Worm (Caenorhabditis elegans) whole organism, late embryonic: ENCODE measurements around the gene C45G7.13.
A peak's percentile ranks its signal among the peaks of the same experiment; 100 is the strongest.

Source experiments
- ama-1 ChIP-seq: fragments of 150-350 bp; optimal IDR thresholded peaks from 2 replicates; lab custom pipeline; 2014
- ceh-24 ChIP-seq: sonication (generic microtip); optimal IDR thresholded peaks from 2 replicates; lab custom pipeline; 2016; ENCODE audit warnings: mild to moderate bottlenecking, missing genetic modification characterization, missing compliant biosample characterization
- ceh-30 ChIP-seq: fragments of 150-350 bp; optimal IDR thresholded peaks from 2 replicates; lab custom pipeline; 2014; ENCODE audit warnings: missing biosample characterization, missing genetic modification characterization
- ceh-45 ChIP-seq: fragments of 200-800 bp; sonication (Bioruptor generic); IDR thresholded peaks from 2 replicates; pipeline ENCODE4 v1.3.6; 2022; ENCODE audit warnings: missing genetic modification reagents, missing genetic modification characterization, missing compliant biosample characterization
- ceh-48 ChIP-seq: sonication (generic microtip); optimal IDR thresholded peaks from 2 replicates; lab custom pipeline; 2016; ENCODE audit warnings: missing genetic modification characterization, inconsistent platforms, missing compliant biosample characterization
- fkh-10 ChIP-seq: fragments of 150-350 bp; optimal IDR thresholded peaks from 2 replicates; lab custom pipeline; 2014; ENCODE audit warnings: missing biosample characterization, missing genetic modification reagents, missing genetic modification characterization
- gmeb-2 ChIP-seq: sonication (generic microtip); optimal IDR thresholded peaks from 2 replicates; lab custom pipeline; 2016; ENCODE audit warnings: missing genetic modification characterization, inconsistent platforms, missing compliant biosample characterization
- lin-11 ChIP-seq: fragments of 200-800 bp; sonication (Bioruptor generic); optimal IDR thresholded peaks from 2 replicates; lab custom pipeline; 2018; ENCODE audit warnings: mild to moderate bottlenecking, missing genetic modification characterization, missing compliant biosample characterization
- madf-2 ChIP-seq: sonication (generic microtip); optimal IDR thresholded peaks from 2 replicates; lab custom pipeline; 2017; ENCODE audit warnings: missing genetic modification characterization, missing compliant biosample characterization
- nhr-11 ChIP-seq: fragments of 150-350 bp; optimal IDR thresholded peaks from 2 replicates; lab custom pipeline; 2014; ENCODE audit warnings: missing biosample characterization, missing genetic modification characterization
- npax-4 ChIP-seq: sonication (generic microtip); optimal IDR thresholded peaks from 2 replicates; lab custom pipeline; 2016; ENCODE audit warnings: missing genetic modification characterization, missing compliant biosample characterization
- odd-2 ChIP-seq: sonication (generic microtip); optimal IDR thresholded peaks from 2 replicates; lab custom pipeline; 2017; ENCODE audit warnings: antibody characterized with exemption, mild to moderate bottlenecking, missing genetic modification characterization, missing compliant biosample characterization
- pha-2 ChIP-seq: sonication (generic microtip); optimal IDR thresholded peaks from 2 replicates; lab custom pipeline; 2017; ENCODE audit warnings: mild to moderate bottlenecking, missing genetic modification characterization, missing compliant biosample characterization
- pqm-1 ChIP-seq: sonication (generic microtip); optimal IDR thresholded peaks from 2 replicates; lab custom pipeline; 2016; ENCODE audit warnings: missing genetic modification characterization, missing compliant biosample characterization
- sdc-2 ChIP-seq: sonication (generic microtip); optimal IDR thresholded peaks from 2 replicates; lab custom pipeline; 2016; ENCODE audit warnings: missing genotype, missing genetic modification characterization, missing compliant biosample characterization
- unc-55 ChIP-seq: sonication (generic microtip); optimal IDR thresholded peaks from 2 replicates; lab custom pipeline; 2017; ENCODE audit warnings: missing biosample characterization, missing genetic modification reagents, missing genetic modification characterization
- unc-86 ChIP-seq: sonication (generic microtip); optimal IDR thresholded peaks from 2 replicates; lab custom pipeline; 2016; ENCODE audit warnings: missing genetic modification characterization, missing compliant biosample characterization

The C45G7.13 gene

ce11 chrIV:2395997-2396396 is 55.1 kb downstream of the C45G7.13 start:
- TF ChIP-seq ceh-48 (tag; lab: Kevin White, UChicago) (peak; percentile 41), ceh-45 (no peak), ama-1 (lab: Kevin White, UChicago) (no peak)
- TF ChIP-seq, all 69 proteins: peak for 1

ce11 chrIV:2393023-2393422 is 58.1 kb downstream of the C45G7.13 start:
- TF ChIP-seq ceh-24 (tag; lab: Kevin White, UChicago) (no peak), nhr-11 (tag; lab: Kevin White, UChicago) (no peak), npax-4 (tag; lab: Kevin White, UChicago) (no peak), gmeb-2 (no peak), ceh-30 (no peak), unc-55 (GFP tag; lab: Kevin White, UChicago) (no peak), odd-2 (no peak), lin-11 (tag; lab: Kevin White, UChicago) (no peak), unc-86 (tag; lab: Kevin White, UChicago) (no peak), pha-2 (tag; lab: Kevin White, UChicago) (no peak), sdc-2 (tag; lab: Kevin White, UChicago) (no peak), pqm-1 (tag; lab: Kevin White, UChicago) (no peak), madf-2 (tag; lab: Kevin White, UChicago) (no peak)

ce11 chrIV:2391809-2392208 is 59.3 kb downstream of the C45G7.13 start:
- TF ChIP-seq ceh-48 (tag; lab: Kevin White, UChicago), result peak; percentile 47
- TF ChIP-seq fkh-10 (GFP tag; lab: Kevin White, UChicago), result no peak
